Fruit fly (Drosophila melanogaster) whole organism, wandering third instar larva: ENCODE data around the gene CG31103.

Experiments
- HLH106 ChIP-seq: fragments of 200-800 bp; optimal IDR thresholded peaks from 3 replicates; lab custom pipeline; 2019; ENCODE audit warnings: missing biosample characterization, mild to moderate bottlenecking, missing genetic modification characterization, moderate library complexity
- Hr78 ChIP-seq: fragments of >200 bp; optimal IDR thresholded peaks from 2 replicates; lab custom pipeline; 2017; ENCODE audit warnings: missing biosample characterization, missing genetic modification characterization
- pan ChIP-seq: fragments of >200 bp; optimal IDR thresholded peaks from 2 replicates; lab custom pipeline; 2017
- psq ChIP-seq: fragments of 200-800 bp; sonication (Bioruptor generic); optimal IDR thresholded peaks from 3 replicates; lab custom pipeline; 2017; ENCODE audit warnings: missing biosample characterization, mild to moderate bottlenecking, missing genetic modification characterization, moderate library complexity

DNA sequence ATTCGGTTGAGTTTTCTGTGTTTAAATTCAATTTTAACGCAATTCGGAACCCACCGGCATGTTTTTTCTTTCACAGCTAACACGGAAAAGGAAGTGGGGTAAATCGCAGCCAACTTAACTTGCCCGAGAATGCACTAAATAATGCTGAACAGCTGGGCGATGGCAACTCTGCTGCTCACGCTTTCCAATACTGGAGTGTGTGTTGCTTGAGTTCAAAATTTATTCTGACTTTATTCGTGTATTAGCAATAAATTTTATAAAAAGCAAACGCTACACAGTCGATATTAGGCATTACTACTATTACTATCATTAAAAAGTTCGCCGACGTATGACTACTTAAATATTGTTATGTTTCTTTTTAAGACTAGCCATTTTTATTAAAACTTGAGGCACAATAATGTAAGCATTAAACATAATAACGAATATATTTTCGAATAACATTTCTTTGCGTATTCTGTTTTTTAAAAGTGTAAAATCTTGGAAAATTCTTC, 28.3 kb downstream of the CG31103 start, which contains the start of the genes RpS27 and Nup37:
- no peak for TF ChIP-seq pan (lab: Kevin White, UChicago)
- no peak for TF ChIP-seq Hr78 (GFP tag; lab: Kevin White, UChicago)
- TF ChIP-seq psq: peak; percentile 89
- TF ChIP-seq HLH106 (tag; lab: Kevin White, UChicago): peak; percentile 96
